Worm (Caenorhabditis elegans) whole organism, L3 larva: ENCODE results near the gene ZK353.2.

ENCODE experiments used
- R02D3.7 ChIP-seq: fragments of 150-350 bp; optimal IDR thresholded peaks from 2 replicates; lab custom pipeline; 2014; ENCODE audit warnings: missing biosample characterization, missing genetic modification characterization
- ama-1 ChIP-seq: fragments of 150-350 bp; optimal IDR thresholded peaks from 2 replicates; lab custom pipeline; 2018
- egl-5 ChIP-seq: fragments of 150-350 bp; optimal IDR thresholded peaks from 2 replicates; lab custom pipeline; 2017; ENCODE audit warnings: missing biosample characterization, missing genetic modification reagents, missing genetic modification characterization, inconsistent platforms
- unc-62 ChIP-seq: fragments of 150-350 bp; sonication (generic microtip); optimal IDR thresholded peaks from 4 replicates; lab custom pipeline; 2014; ENCODE audit warnings: missing biosample characterization, missing genetic modification reagents, missing genetic modification characterization

- TF ChIP-seq unc-62 (GFP tag; lab: Kevin White, UChicago) (no peak), R02D3.7 (tag; lab: Kevin White, UChicago) (no peak), ama-1 (lab: Kevin White, UChicago) (peak; percentile 45), egl-5 (tag; lab: Kevin White, UChicago) (no peak)
These were observed 39.4 kb downstream of the ZK353.2 start for ce11 chrIII:8437763-8438414.
